Worm (Caenorhabditis elegans): ENCODE data around the gene F53F4.4.

DNA sequence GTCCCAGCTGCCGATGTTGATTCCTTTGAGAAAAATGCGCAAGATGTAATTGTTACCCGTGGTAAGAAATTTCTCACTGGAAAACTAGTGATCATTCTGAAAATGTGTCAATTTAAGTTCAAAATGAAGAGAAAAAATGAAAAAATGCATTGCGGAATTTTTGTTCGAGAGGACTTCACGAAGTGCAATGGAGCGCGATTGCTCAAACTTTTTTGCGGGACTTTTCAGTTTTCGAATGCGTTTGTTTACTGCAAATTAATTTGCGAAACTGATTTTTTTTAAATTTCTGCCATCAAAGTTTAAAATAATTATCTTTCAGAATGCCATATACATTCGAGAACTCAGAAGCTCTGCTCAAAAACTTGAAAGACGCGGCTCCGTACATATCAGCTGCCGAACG lies 24.6 kb upstream of the F53F4.4 start, which contains the start of the genes nuaf-1 and bir-2:
- TF ChIP-seq nhr-28 (tag; optimal IDR thresholded peaks at IDR 0.05) (no peak), nhr-237 (tag; optimal IDR thresholded peaks at IDR 0.05) (no peak), flh-1 (GFP tag; optimal IDR thresholded peaks at IDR 0.05) (no peak)

Measured in whole organism, mixed stage, embryonic.